Fruit fly (Drosophila melanogaster): Measurements from ENCODE around the gene CG43844.

The CG43844 gene

DNA sequence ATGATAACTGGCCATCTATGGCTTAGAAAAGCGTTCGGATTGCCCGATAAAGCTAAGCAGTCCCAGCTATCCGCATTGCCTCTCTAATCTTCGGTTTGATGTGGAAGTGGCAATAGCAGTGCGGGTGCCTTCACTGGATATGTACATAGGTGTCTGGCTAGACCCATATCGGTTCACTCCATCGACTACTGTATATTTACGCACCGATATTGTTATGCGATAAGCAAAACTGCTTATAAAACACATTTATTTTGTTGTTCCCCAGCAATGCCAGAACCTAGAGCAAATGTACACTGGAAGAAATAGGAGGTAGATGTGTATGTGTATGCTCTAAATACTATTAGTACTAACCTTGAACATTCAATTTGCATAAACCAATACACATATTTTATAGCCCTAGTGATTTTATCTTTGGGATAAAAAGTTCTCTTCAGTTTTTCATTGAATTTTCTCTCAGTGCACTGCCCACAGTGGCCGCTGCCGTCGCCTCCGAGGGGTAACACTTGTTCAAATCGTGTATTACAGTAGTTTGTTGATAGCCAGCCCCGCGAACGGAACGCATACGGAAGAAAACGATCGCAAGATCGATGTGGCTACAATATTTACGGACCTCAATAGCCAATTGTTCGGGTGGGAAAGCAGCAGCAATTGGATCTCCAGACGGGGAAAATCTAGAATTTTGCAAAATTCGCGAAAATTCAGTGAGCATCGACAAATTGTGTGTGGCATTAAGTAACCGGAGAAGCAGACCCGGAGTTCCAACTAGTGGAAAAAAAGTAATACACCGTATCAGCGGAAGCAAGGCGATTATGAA is 19.0 kb upstream of the CG43844 start, which contains the start of gene CG31431 (continued):
- TF ChIP-seq CG4730 (GFP tag; IDR thresholded peaks at IDR 0.05) (peak; percentile 95), CG7372 (GFP tag; IDR thresholded peaks at IDR 0.05) (peak; percentile 98), CG33557 (GFP tag; optimal IDR thresholded peaks at IDR 0.05) (peak; percentile 92), hkb (optimal IDR thresholded peaks at IDR 0.05) (no peak), hkb (GFP tag; IDR thresholded peaks at IDR 0.05) (peak; percentile 98), cato (GFP tag; optimal IDR thresholded peaks at IDR 0.05; ENCODE audit: borderline replicate concordance) (peak; percentile 93), zfh2 (GFP tag; optimal IDR thresholded peaks at IDR 0.05) (peak; percentile 97), nom (GFP tag; optimal IDR thresholded peaks at IDR 0.05) (peak; percentile 73), mirr (GFP tag; optimal IDR thresholded peaks at IDR 0.05) (peak; percentile 98), CG12071 (GFP tag; optimal IDR thresholded peaks at IDR 0.05) (peak; percentile 97), sd (tag; optimal IDR thresholded peaks at IDR 0.05) (peak; percentile 93), esg (GFP tag; conservative IDR thresholded peaks at IDR 0.05) (peak; percentile 96), NK7.1 (GFP tag; optimal IDR thresholded peaks at IDR 0.05) (peak; percentile 97), dpn (GFP tag; optimal IDR thresholded peaks at IDR 0.05) (peak; percentile 97), Sry-δ (GFP tag; optimal IDR thresholded peaks at IDR 0.05) (peak; percentile 78), CG11504 (tag; optimal IDR thresholded peaks at IDR 0.05) (peak; percentile 96), CG12236 (GFP tag; optimal IDR thresholded peaks at IDR 0.05) (peak; percentile 93), kni (GFP tag; optimal IDR thresholded peaks at IDR 0.05) (peak; percentile 89), pum (GFP tag; optimal IDR thresholded peaks at IDR 0.05) (peak; percentile 97), CG12659 (GFP tag; optimal IDR thresholded peaks at IDR 0.05) (peak; percentile 98), CG30403 (GFP tag; optimal IDR thresholded peaks at IDR 0.05) (peak; percentile 97), CG30431 (GFP tag; optimal IDR thresholded peaks at IDR 0.05) (peak; percentile 92), croc (GFP tag; conservative IDR thresholded peaks at IDR 0.05) (peak; percentile 94), CG5245 (GFP tag; optimal IDR thresholded peaks at IDR 0.05) (peak; percentile 96), Dek (tag; optimal IDR thresholded peaks at IDR 0.05) (peak; percentile 97), ftz-f1 (GFP tag; optimal IDR thresholded peaks at IDR 0.05) (peak; percentile 83), nau (GFP tag; optimal IDR thresholded peaks at IDR 0.05) (peak; percentile 93), TFAM (GFP tag; optimal IDR thresholded peaks at IDR 0.05) (peak; percentile 78), sima (GFP tag; optimal IDR thresholded peaks at IDR 0.05) (peak; percentile 94), CG7745 (tag; optimal IDR thresholded peaks at IDR 0.05) (peak; percentile 73), bbx (GFP tag; IDR thresholded peaks at IDR 0.05; ENCODE audit: partially characterized antibody) (no peak), gcm2 (GFP tag; optimal IDR thresholded peaks at IDR 0.05) (peak; percentile 89), org-1 (GFP tag; optimal IDR thresholded peaks at IDR 0.05) (peak; percentile 98), Stat92E (GFP tag; optimal IDR thresholded peaks at IDR 0.05) (peak in 1 of 3 experiments; percentile 90), en (GFP tag; optimal IDR thresholded peaks at IDR 0.05) (peak; percentile 95), psq (GFP tag; optimal IDR thresholded peaks at IDR 0.05) (peak; percentile 90), zen (tag; optimal IDR thresholded peaks at IDR 0.05) (peak; percentile 97), kah (GFP tag; optimal IDR thresholded peaks at IDR 0.05) (peak; percentile 93), CG1024 (GFP tag; IDR thresholded peaks at IDR 0.05) (peak; percentile 88), CHES-1-like (GFP tag; optimal IDR thresholded peaks at IDR 0.05) (peak; percentile 98), Six4 (GFP tag; optimal IDR thresholded peaks at IDR 0.05) (peak; percentile 96), ato (GFP tag; IDR thresholded peaks at IDR 0.05; ENCODE audit: partially characterized antibody) (no peak), CG31388 (GFP tag; optimal IDR thresholded peaks at IDR 0.05) (peak; percentile 96), CoRest (tag; optimal IDR thresholded peaks at IDR 0.05) (peak; percentile 97), CG12942 (GFP tag; optimal IDR thresholded peaks at IDR 0.05) (peak; percentile 95), CG11085 (GFP tag; IDR thresholded peaks at IDR 0.05) (peak; percentile 97), CG9437 (GFP tag; optimal IDR thresholded peaks at IDR 0.05) (peak; percentile 90), CG14965 (GFP tag; optimal IDR thresholded peaks at IDR 0.05; ENCODE audit: borderline replicate concordance) (peak; percentile 85), lilli (GFP tag; optimal IDR thresholded peaks at IDR 0.05) (peak; percentile 98)

All from whole organism, embryonic.